Worm (Caenorhabditis elegans) whole organism, mixed stage, embryonic: ENCODE data around the gene nstp-10.

ENCODE experiments used
- M03D4.4 ChIP-seq: sonication (generic microtip); optimal IDR thresholded peaks from 2 replicates; lab custom pipeline; 2017; ENCODE audit warnings: mild to moderate bottlenecking, missing genetic modification characterization, missing compliant biosample characterization
- bed-3 ChIP-seq: fragments of 200-800 bp; sonication (Bioruptor generic); optimal IDR thresholded peaks from 3 replicates; lab custom pipeline; 2018; ENCODE audit warnings: mild to moderate bottlenecking, missing genetic modification characterization, moderate library complexity, missing compliant biosample characterization
- blmp-1 ChIP-seq: fragments of 150-350 bp; optimal IDR thresholded peaks from 2 replicates; lab custom pipeline; 2014; ENCODE audit warnings: missing biosample characterization, missing genetic modification characterization
- ceh-43 ChIP-seq: fragments of 200-800 bp; sonication (Bioruptor generic); optimal IDR thresholded peaks from 2 replicates; lab custom pipeline; 2018; ENCODE audit warnings: mild to moderate bottlenecking, missing genetic modification characterization, moderate library complexity, missing compliant biosample characterization
- ceh-83 ChIP-seq: fragments of 200-800 bp; sonication (Bioruptor generic); optimal IDR thresholded peaks from 2 replicates; lab custom pipeline; 2018; ENCODE audit warnings: mild to moderate bottlenecking, missing genetic modification characterization, missing compliant biosample characterization
- ces-1 ChIP-seq: fragments of 150-350 bp; optimal IDR thresholded peaks from 2 replicates; lab custom pipeline; 2014; ENCODE audit warnings: missing biosample characterization, missing genetic modification reagents, missing genetic modification characterization
- cnd-1 ChIP-seq: fragments of 200-800 bp; sonication (Bioruptor generic); optimal IDR thresholded peaks from 2 replicates; lab custom pipeline; 2018; ENCODE audit warnings: mild to moderate bottlenecking, missing genetic modification characterization, missing compliant biosample characterization
- elt-1 ChIP-seq: sonication (generic microtip); optimal IDR thresholded peaks from 2 replicates; lab custom pipeline; 2017; ENCODE audit warnings: missing genetic modification characterization, mild to moderate bottlenecking, missing compliant biosample characterization, antibody characterized with exemption, moderate library complexity, borderline replicate concordance; ENCODE audit not compliant: insufficient read depth
- elt-3 ChIP-seq: fragments of 150-350 bp; optimal IDR thresholded peaks from 2 replicates; lab custom pipeline; 2014; ENCODE audit warnings: missing biosample characterization, missing genetic modification characterization
- flh-1 ChIP-seq: fragments of 200-800 bp; sonication (Bioruptor generic); optimal IDR thresholded peaks from 2 replicates; lab custom pipeline; 2018; ENCODE audit warnings: mild to moderate bottlenecking, missing genetic modification characterization, moderate library complexity, missing compliant biosample characterization
- ham-2 ChIP-seq: fragments of 200-800 bp; sonication (Bioruptor generic); optimal IDR thresholded peaks from 2 replicates; lab custom pipeline; 2018; ENCODE audit warnings: mild to moderate bottlenecking, missing genetic modification characterization, missing compliant biosample characterization
- hlh-1 ChIP-seq: fragments of 150-350 bp; optimal IDR thresholded peaks from 2 replicates; lab custom pipeline; 2014; ENCODE audit warnings: missing biosample characterization, missing genetic modification reagents, missing genetic modification characterization
- lin-13 ChIP-seq: fragments of 150-350 bp; optimal IDR thresholded peaks from 2 replicates; lab custom pipeline; 2014; ENCODE audit warnings: missing biosample characterization, missing genetic modification characterization
- lin-32 ChIP-seq: fragments of 200-800 bp; sonication (Bioruptor generic); optimal IDR thresholded peaks from 2 replicates; lab custom pipeline; 2018; ENCODE audit warnings: mild to moderate bottlenecking, missing genetic modification characterization, missing compliant biosample characterization
- lsy-2 ChIP-seq: fragments of 150-350 bp; optimal IDR thresholded peaks from 2 replicates; lab custom pipeline; 2014; ENCODE audit warnings: missing biosample characterization, missing genetic modification characterization
- mab-5 ChIP-seq: fragments of 150-350 bp; optimal IDR thresholded peaks from 2 replicates; lab custom pipeline; 2014; ENCODE audit warnings: missing biosample characterization, missing genetic modification characterization
- mep-1 ChIP-seq: fragments of 150-350 bp; optimal IDR thresholded peaks from 2 replicates; lab custom pipeline; 2017; ENCODE audit warnings: missing biosample characterization, missing genetic modification reagents, missing genetic modification characterization, inconsistent platforms
- mls-2 ChIP-seq: sonication (generic microtip); optimal IDR thresholded peaks from 2 replicates; lab custom pipeline; 2016; ENCODE audit warnings: mild to moderate bottlenecking, missing genetic modification characterization, moderate library complexity, missing compliant biosample characterization
- nhr-12 ChIP-seq: fragments of 150-350 bp; optimal IDR thresholded peaks from 2 replicates; lab custom pipeline; 2014; ENCODE audit warnings: missing biosample characterization, missing genetic modification characterization
- nhr-2 ChIP-seq: fragments of 150-350 bp; optimal IDR thresholded peaks from 2 replicates; lab custom pipeline; 2014; ENCODE audit warnings: missing biosample characterization, missing genetic modification characterization
- nhr-237 ChIP-seq: fragments of 150-350 bp; optimal IDR thresholded peaks from 2 replicates; lab custom pipeline; 2014; ENCODE audit warnings: missing biosample characterization, missing genetic modification characterization
- nhr-28 ChIP-seq: fragments of 150-350 bp; optimal IDR thresholded peaks from 2 replicates; lab custom pipeline; 2014; ENCODE audit warnings: missing biosample characterization, missing genetic modification characterization
- nhr-76 ChIP-seq: sonication (generic microtip); optimal IDR thresholded peaks from 2 replicates; lab custom pipeline; 2017; ENCODE audit warnings: missing biosample characterization, missing genetic modification characterization
- pha-4 ChIP-seq: fragments of 150-350 bp; optimal IDR thresholded peaks from 2 replicates; lab custom pipeline; 2018; ENCODE audit warnings: missing biosample characterization, missing genetic modification reagents, missing genetic modification characterization
- sem-2 ChIP-seq: fragments of 200-800 bp; sonication (Bioruptor generic); optimal IDR thresholded peaks from 2 replicates; lab custom pipeline; 2018; ENCODE audit warnings: mild to moderate bottlenecking, missing genetic modification characterization, missing compliant biosample characterization
- snpc-4 ChIP-seq: fragments of 150-350 bp; optimal IDR thresholded peaks from 2 replicates; lab custom pipeline; 2014; ENCODE audit warnings: missing biosample characterization, missing genetic modification characterization
- sptf-1 ChIP-seq: sonication (generic microtip); optimal IDR thresholded peaks from 2 replicates; lab custom pipeline; 2017; ENCODE audit warnings: mild to moderate bottlenecking, missing genetic modification characterization, moderate library complexity, missing compliant biosample characterization
- tbx-8 ChIP-seq: fragments of 200-800 bp; sonication (Bioruptor generic); optimal IDR thresholded peaks from 2 replicates; lab custom pipeline; 2018; ENCODE audit warnings: mild to moderate bottlenecking, missing genetic modification characterization, moderate library complexity, missing compliant biosample characterization
- unc-120 ChIP-seq: sonication (generic microtip); optimal IDR thresholded peaks from 2 replicates; lab custom pipeline; 2017; ENCODE audit warnings: missing genetic modification characterization, missing compliant biosample characterization; ENCODE audit not compliant: poor library complexity, severe bottlenecking
- unc-39 ChIP-seq: fragments of 150-350 bp; optimal IDR thresholded peaks from 2 replicates; lab custom pipeline; 2014; ENCODE audit warnings: missing biosample characterization, missing genetic modification characterization
- unc-62 ChIP-seq: fragments of 150-350 bp; optimal IDR thresholded peaks from 2 replicates; lab custom pipeline; 2014; ENCODE audit warnings: missing biosample characterization, missing genetic modification reagents, missing genetic modification characterization
- zip-8 ChIP-seq: fragments of 150-350 bp; optimal IDR thresholded peaks from 2 replicates; lab custom pipeline; 2014; ENCODE audit warnings: missing biosample characterization, missing genetic modification characterization
- ztf-11 ChIP-seq: fragments of 150-350 bp; optimal IDR thresholded peaks from 2 replicates; lab custom pipeline; 2014; ENCODE audit warnings: missing biosample characterization, missing genetic modification characterization

nstp-10 gene

ce11 chrV:9571056-9571455 is 21.4 kb upstream of the nstp-10 start:
- TF ChIP-seq lin-32 (GFP tag; lab: Kevin White, UChicago), result no peak
- no peak for TF ChIP-seq elt-3 (tag; lab: Kevin White, UChicago)
- no peak for TF ChIP-seq lin-13 (tag; lab: Kevin White, UChicago)
- TF ChIP-seq pha-4 (tag; lab: Kevin White, UChicago), result no peak
- no peak for TF ChIP-seq ceh-43 (GFP tag; lab: Kevin White, UChicago)
- TF ChIP-seq mls-2 (tag; lab: Kevin White, UChicago), result no peak
- no peak for TF ChIP-seq snpc-4 (tag; lab: Kevin White, UChicago)
- no peak for TF ChIP-seq unc-39 (tag; lab: Kevin White, UChicago)
- TF ChIP-seq bed-3 (GFP tag; lab: Kevin White, UChicago), result no peak
- no peak for TF ChIP-seq nhr-237 (tag; lab: Kevin White, UChicago)
- no peak for TF ChIP-seq unc-120 (tag; lab: Kevin White, UChicago)
- no peak for TF ChIP-seq nhr-76 (tag; lab: Kevin White, UChicago)
- TF ChIP-seq blmp-1, result no peak
- no peak for TF ChIP-seq mep-1 (tag; lab: Kevin White, UChicago)
- no peak for TF ChIP-seq ceh-83 (GFP tag; lab: Kevin White, UChicago)
- no peak for TF ChIP-seq zip-8
- TF ChIP-seq sem-2, result no peak
- no peak for TF ChIP-seq nhr-28
- no peak for TF ChIP-seq mab-5 (tag; lab: Kevin White, UChicago)
- no peak for TF ChIP-seq tbx-8 (GFP tag; lab: Kevin White, UChicago)

- TF ChIP-seq M03D4.4 (tag; lab: Kevin White, UChicago) (no peak), zip-8 (no peak), hlh-1 (no peak)
- TF ChIP-seq, all 35 proteins: peak for 0
Measured at ce11 chrV:9570197-9570596, 20.6 kb upstream of the nstp-10 start, which contains the start of gene F25B3.5. TSS of gene F25B3.5 (minus strand) at chrV:9570297.

ce11 chrV:9568707-9569106 is 19.1 kb upstream of the nstp-10 start, which contains the start of gene F25B3.4:
TSS of gene F25B3.4 (minus strand) at chrV:9568807.
- TF ChIP-seq ham-2 (GFP tag; lab: Kevin White, UChicago), result no peak
- no peak for TF ChIP-seq sptf-1 (tag; lab: Kevin White, UChicago)
- no peak for TF ChIP-seq unc-39 (tag; lab: Kevin White, UChicago)
- no peak for TF ChIP-seq lin-32 (GFP tag; lab: Kevin White, UChicago)
- no peak for TF ChIP-seq zip-8
- TF ChIP-seq cnd-1 (tag; lab: Kevin White, UChicago), result no peak
- TF ChIP-seq ceh-83 (GFP tag; lab: Kevin White, UChicago), result no peak
- TF ChIP-seq mep-1 (tag; lab: Kevin White, UChicago), result no peak
- TF ChIP-seq nhr-28, result no peak
- TF ChIP-seq snpc-4 (tag; lab: Kevin White, UChicago), result no peak
- TF ChIP-seq lsy-2 (tag; lab: Kevin White, UChicago), result no peak
- TF ChIP-seq unc-62, result no peak
- TF ChIP-seq elt-3 (tag; lab: Kevin White, UChicago), result no peak
- TF ChIP-seq mab-5 (tag; lab: Kevin White, UChicago), result no peak
- no peak for TF ChIP-seq nhr-12
- TF ChIP-seq nhr-237 (tag; lab: Kevin White, UChicago), result no peak

- TF ChIP-seq zip-8, result peak; percentile 50
- TF ChIP-seq nhr-28, result no peak
- TF ChIP-seq ztf-11 (tag; lab: Kevin White, UChicago), result no peak
- TF ChIP-seq, all 35 proteins: peak for 1
Measured at ce11 chrV:9563585-9563984, 13.9 kb upstream of the nstp-10 start.

ce11 chrV:9561624-9562179 is 12.1 kb upstream of the nstp-10 start, which contains the start of gene rgef-1:
TSS of gene rgef-1 (minus strand) at chrV:9561674.
- TF ChIP-seq elt-3 (tag; lab: Kevin White, UChicago), result no peak
- no peak for TF ChIP-seq ceh-83 (GFP tag; lab: Kevin White, UChicago)
- TF ChIP-seq sptf-1 (tag; lab: Kevin White, UChicago), result peak; percentile 5
- no peak for TF ChIP-seq blmp-1
- peak; percentile 91 for TF ChIP-seq ces-1
- TF ChIP-seq, all 35 proteins: peak for 2

ce11 chrV:9556668-9557067 is 7.0 kb upstream of the nstp-10 start:
- TF ChIP-seq unc-120 (tag; lab: Kevin White, UChicago), result no peak
- TF ChIP-seq nhr-2 (tag; lab: Kevin White, UChicago), result no peak
- no peak for TF ChIP-seq flh-1 (GFP tag; lab: Kevin White, UChicago)
- TF ChIP-seq unc-39 (tag; lab: Kevin White, UChicago), result no peak
- TF ChIP-seq elt-1 (tag; lab: Kevin White, UChicago), result no peak
